Worm (Caenorhabditis elegans): Measurements from ENCODE around the gene F28C6.8.

DNA sequence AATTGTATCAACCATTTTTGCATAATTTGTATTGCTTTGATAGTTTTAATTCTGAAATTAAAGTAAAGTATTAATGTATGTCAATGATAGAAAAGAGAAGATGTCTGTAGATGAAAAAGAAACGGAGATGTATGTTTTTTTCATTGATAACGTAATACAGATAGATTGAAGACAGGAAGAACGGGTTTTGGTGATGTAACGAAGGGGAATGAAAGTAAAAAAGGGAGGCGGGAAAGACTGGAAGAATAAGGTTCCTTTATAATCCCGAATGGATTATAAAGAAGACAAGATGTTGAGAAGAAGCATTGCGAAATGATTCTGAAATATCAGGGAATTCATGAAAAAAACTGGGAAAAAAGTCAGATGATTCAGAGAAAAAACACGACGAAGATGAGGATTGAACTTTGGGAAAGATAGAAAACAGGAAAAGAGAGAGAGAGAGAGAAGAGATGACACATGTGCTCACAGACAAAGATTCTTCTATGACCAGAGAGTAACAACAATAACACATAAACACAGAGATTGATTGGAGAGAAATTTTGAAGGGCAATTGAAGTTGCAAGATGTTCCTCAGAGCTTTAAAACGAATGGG lies 21.5 kb upstream of the F28C6.8 start, which contains the start of gene F54C9.11:
- TF ChIP-seq aha-1 (tag; optimal IDR thresholded peaks at IDR 0.05) (no peak), nhr-237 (tag; optimal IDR thresholded peaks at IDR 0.05) (no peak), hpl-2 (GFP tag; optimal IDR thresholded peaks at IDR 0.05) (no peak), nhr-11 (tag; optimal IDR thresholded peaks at IDR 0.05) (no peak), fkh-8 (tag; optimal IDR thresholded peaks at IDR 0.05) (no peak), lsy-2 (tag; optimal IDR thresholded peaks at IDR 0.05) (peak in 1 of 2 experiments; percentile 57), C16A3.4 (tag; optimal IDR thresholded peaks at IDR 0.05) (peak; percentile 7), ama-1 (optimal IDR thresholded peaks at IDR 0.05) (no peak)

Measured in whole organism, L1 larva.